Fruit fly (Drosophila melanogaster): Measurements from ENCODE around the gene CG17129.

CG17129 gene

DNA sequence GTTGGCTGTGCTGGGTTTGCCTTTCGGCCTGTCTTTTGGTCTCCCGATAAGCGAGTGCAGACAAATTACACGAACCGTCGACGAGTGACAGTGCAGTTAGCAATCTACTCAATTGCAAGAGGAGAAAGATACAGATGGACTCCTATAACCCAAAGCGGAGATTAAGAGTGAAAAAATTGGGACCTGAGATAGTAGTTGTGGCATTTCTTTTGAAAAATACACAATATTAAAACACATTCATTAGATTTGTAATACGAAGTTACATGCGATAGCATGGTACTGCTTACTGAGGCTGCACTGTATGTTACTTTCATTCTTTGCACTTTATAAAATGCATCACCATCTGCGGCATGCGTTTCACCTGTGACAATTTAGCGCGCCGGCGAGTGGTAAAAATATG, 47.1 kb upstream of the CG17129 start:
- TF ChIP-seq z (GFP tag; IDR thresholded peaks at IDR 0.05) (0 out of 3 replicates have a peak, but pooled peaks have one; percentile 29), sens (GFP tag) (peak; percentile 79), vnd (GFP tag; IDR thresholded peaks at IDR 0.05; ENCODE audit: partially characterized antibody) (no peak), grau (tag; optimal IDR thresholded peaks at IDR 0.05) (peak; percentile 36), chm (GFP tag; IDR thresholded peaks at IDR 0.05) (peak; percentile 34; the same call in 1 of the 2 replicates), ara (GFP tag; IDR thresholded peaks at IDR 0.05) (0 out of 2 replicates have a peak, but pooled peaks have one; percentile 15), Aef1 (GFP tag; IDR thresholded peaks at IDR 0.05) (no peak)

DNA sequence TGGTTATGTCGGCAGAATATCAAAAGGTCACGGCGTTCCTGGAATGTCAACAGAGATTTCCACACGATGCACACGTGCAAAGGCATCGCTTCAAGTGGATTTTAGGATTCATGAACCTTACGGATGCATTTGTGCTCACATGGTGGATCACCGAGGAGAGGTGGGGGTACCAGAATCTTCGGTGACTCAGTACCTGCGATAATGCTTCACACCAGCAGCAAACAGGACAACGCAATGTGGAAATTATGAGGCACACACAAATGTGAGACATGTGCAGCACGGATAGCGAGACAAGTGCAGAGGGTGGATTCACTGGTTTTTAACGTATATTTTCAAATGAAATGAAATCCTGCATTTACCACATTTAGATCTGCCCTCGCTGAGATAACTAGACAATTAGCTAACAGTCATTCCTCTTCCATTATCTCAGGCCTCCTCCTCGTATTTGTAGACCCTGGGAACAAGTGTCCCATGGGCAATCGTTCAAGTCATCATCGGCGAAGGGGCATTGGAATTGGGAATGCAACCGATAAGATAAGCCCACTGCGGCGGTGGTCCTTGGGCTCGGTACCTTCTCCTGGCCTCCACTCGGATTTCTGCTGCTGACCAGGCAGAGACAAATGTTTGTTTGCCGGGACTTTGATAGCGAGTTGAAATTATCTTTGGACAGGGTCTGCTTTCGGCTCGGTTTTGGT, 46.5 kb upstream of the CG17129 start:
- no peak for TF ChIP-seq CG11696 (GFP tag; IDR thresholded peaks at IDR 0.05)
- TF ChIP-seq CG9817 (tag; optimal IDR thresholded peaks at IDR 0.05) = no peak
- no peak for TF ChIP-seq CG12299 (tag; optimal IDR thresholded peaks at IDR 0.05)
- no peak for TF ChIP-seq Sry-β (GFP tag; optimal IDR thresholded peaks at IDR 0.05)
- no peak for TF ChIP-seq mam (GFP tag; optimal IDR thresholded peaks at IDR 0.05)
- TF ChIP-seq YL-1 (GFP tag; optimal IDR thresholded peaks at IDR 0.05) = no peak
- TF ChIP-seq CG32767 (GFP tag; IDR thresholded peaks at IDR 0.05) = no peak
- TF ChIP-seq CG15479 (GFP tag; optimal IDR thresholded peaks at IDR 0.05) = peak; percentile 99
- TF ChIP-seq CG4424 (GFP tag; optimal IDR thresholded peaks at IDR 0.05) = no peak
- 0 out of 4 replicates have a peak, but pooled peaks have one; percentile 18 for TF ChIP-seq chinmo (GFP tag; IDR thresholded peaks at IDR 0.05; ENCODE audit: partially characterized antibody)
- TF ChIP-seq CG5245 (GFP tag; optimal IDR thresholded peaks at IDR 0.05) = no peak
- no peak for TF ChIP-seq CG2712 (tag; optimal IDR thresholded peaks at IDR 0.05)
- TF ChIP-seq hkb (optimal IDR thresholded peaks at IDR 0.05) = no peak
- TF ChIP-seq hkb (GFP tag; IDR thresholded peaks at IDR 0.05) = no peak
- TF ChIP-seq CG30403 (GFP tag; optimal IDR thresholded peaks at IDR 0.05) = no peak
- no peak for TF ChIP-seq Sry-δ (GFP tag; optimal IDR thresholded peaks at IDR 0.05)
- TF ChIP-seq dmrt99B (tag; optimal IDR thresholded peaks at IDR 0.05) = no peak
- TF ChIP-seq CG12744 (GFP tag; optimal IDR thresholded peaks at IDR 0.05) = no peak
- TF ChIP-seq CG2199 (GFP tag; IDR thresholded peaks at IDR 0.05) = no peak
- no peak for TF ChIP-seq CG9437 (GFP tag; optimal IDR thresholded peaks at IDR 0.05)
- TF ChIP-seq CG14667 (GFP tag; IDR thresholded peaks at IDR 0.05) = no peak
- no peak for TF ChIP-seq tx (GFP tag; optimal IDR thresholded peaks at IDR 0.05)
- TF ChIP-seq Nf-YA (GFP tag; IDR thresholded peaks at IDR 0.05) = no peak
- peak in 1 of 2 experiments; percentile 78 for TF ChIP-seq tll (GFP tag; optimal IDR thresholded peaks at IDR 0.05)
- no peak for TF ChIP-seq slbo (GFP tag; IDR thresholded peaks at IDR 0.05)
- TF ChIP-seq CG14441 (GFP tag; IDR thresholded peaks at IDR 0.05) = no peak
- TF ChIP-seq CG3838 (GFP tag; optimal IDR thresholded peaks at IDR 0.05) = no peak
- TF ChIP-seq CG10147 (GFP tag; optimal IDR thresholded peaks at IDR 0.05) = no peak
- TF ChIP-seq jigr1 (GFP tag; IDR thresholded peaks at IDR 0.05) = no peak
- TF ChIP-seq Max (GFP tag; optimal IDR thresholded peaks at IDR 0.05) = no peak
- TF ChIP-seq Myb (GFP tag; optimal IDR thresholded peaks at IDR 0.05) = no peak
- TF ChIP-seq Asciz (GFP tag; optimal IDR thresholded peaks at IDR 0.05) = no peak
- TF ChIP-seq CG4730 (GFP tag; IDR thresholded peaks at IDR 0.05) = 0 out of 2 replicates have a peak, but pooled peaks have one; percentile 8
- no peak for TF ChIP-seq kay (GFP tag; optimal IDR thresholded peaks at IDR 0.05)
- TF ChIP-seq crc (GFP tag; optimal IDR thresholded peaks at IDR 0.05) = no peak
- TF ChIP-seq MESR4 (GFP tag; optimal IDR thresholded peaks at IDR 0.05) = no peak
- TF ChIP-seq CG8290 (GFP tag; optimal IDR thresholded peaks at IDR 0.05) = no peak
- no peak for TF ChIP-seq CG8290 (tag; optimal IDR thresholded peaks at IDR 0.05)
- TF ChIP-seq CG1647 (GFP tag; optimal IDR thresholded peaks at IDR 0.05) = no peak
- no peak for TF ChIP-seq pum (GFP tag; optimal IDR thresholded peaks at IDR 0.05)
- TF ChIP-seq CG10565 (GFP tag; optimal IDR thresholded peaks at IDR 0.05) = no peak
- TF ChIP-seq chif (GFP tag; optimal IDR thresholded peaks at IDR 0.05) = no peak
- peak; percentile 88 for TF ChIP-seq zen (tag; optimal IDR thresholded peaks at IDR 0.05)
